Fruit fly (Drosophila melanogaster): ENCODE measurements around the gene lic.

dm6 chrX:13089375-13089774 is 1.6 kb upstream of the lic start:
- TF ChIP-seq Hr78 (GFP tag; optimal IDR thresholded peaks at IDR 0.05) (no peak), psq (GFP tag; optimal IDR thresholded peaks at IDR 0.05) (no peak), grau (tag; optimal IDR thresholded peaks at IDR 0.05) (no peak), cwo (GFP tag; optimal IDR thresholded peaks at IDR 0.05) (no peak), jing (GFP tag; optimal IDR thresholded peaks at IDR 0.05) (no peak), kay (GFP tag; optimal IDR thresholded peaks at IDR 0.05) (no peak), CG11723 (GFP tag; optimal IDR thresholded peaks at IDR 0.05) (no peak), pfk (GFP tag; optimal IDR thresholded peaks at IDR 0.05) (no peak), TFAM (GFP tag; optimal IDR thresholded peaks at IDR 0.05) (no peak), gce (GFP tag; IDR thresholded peaks at IDR 0.05) (no peak), ems (GFP tag; optimal IDR thresholded peaks at IDR 0.05) (no peak), gro (GFP tag; optimal IDR thresholded peaks at IDR 0.05) (no peak)

Data from whole organism, embryonic.